Worm (Caenorhabditis elegans) whole organism, early embryonic: ENCODE results near the gene swt-2.
"Not testable (repeated sequence)": the region's sequence is repeated elsewhere in the genome, so short reads cannot be mapped to it uniquely, and the experiment has no call there.

ENCODE experiments used
- B0310.2 ChIP-seq: sonication (generic microtip); optimal IDR thresholded peaks from 2 replicates; lab custom pipeline; 2016; ENCODE audit warnings: mild to moderate bottlenecking, missing genetic modification characterization, missing compliant biosample characterization
- F13C5.2 ChIP-seq: sonication (generic microtip); optimal IDR thresholded peaks from 2 replicates; lab custom pipeline; 2017; ENCODE audit warnings: mild to moderate bottlenecking, missing genetic modification characterization, inconsistent platforms, missing compliant biosample characterization
- aly-1 ChIP-seq: sonication (generic microtip); optimal IDR thresholded peaks from 2 replicates; lab custom pipeline; 2016; ENCODE audit warnings: missing genetic modification characterization, missing compliant biosample characterization
- ama-1 ChIP-seq: fragments of 150-350 bp; optimal IDR thresholded peaks from 2 replicates; lab custom pipeline; 2014
- ceh-13 ChIP-seq: fragments of 200-800 bp; sonication (Bioruptor generic); optimal IDR thresholded peaks from 2 replicates; lab custom pipeline; 2018; ENCODE audit warnings: mild to moderate bottlenecking, missing genetic modification characterization, missing compliant biosample characterization
- ceh-36 ChIP-seq: sonication (generic microtip); optimal IDR thresholded peaks from 2 replicates; lab custom pipeline; 2016; ENCODE audit warnings: missing genetic modification characterization, inconsistent platforms, missing compliant biosample characterization
- ets-7 ChIP-seq: sonication (generic microtip); optimal IDR thresholded peaks from 2 replicates; lab custom pipeline; 2016; ENCODE audit warnings: missing genotype, missing genetic modification characterization, missing compliant biosample characterization
- flt-1 ChIP-seq: fragments of 200-800 bp; sonication (Bioruptor generic); IDR thresholded peaks from 2 replicates; pipeline ENCODE4 v1.3.6; 2022; ENCODE audit warnings: missing genetic modification characterization, missing compliant biosample characterization
- hmbx-1 ChIP-seq: sonication (generic microtip); optimal IDR thresholded peaks from 2 replicates; lab custom pipeline; 2016; ENCODE audit warnings: mild to moderate bottlenecking, missing genetic modification characterization, missing compliant biosample characterization
- hmg-4 ChIP-seq: fragments of 200-800 bp; sonication (Bioruptor generic); optimal IDR thresholded peaks from 2 replicates; lab custom pipeline; 2018; ENCODE audit warnings: mild to moderate bottlenecking, missing genetic modification characterization, missing compliant biosample characterization
- hnd-1 ChIP-seq: sonication (generic microtip); optimal IDR thresholded peaks from 2 replicates; lab custom pipeline; 2016; ENCODE audit warnings: missing genetic modification characterization, missing compliant biosample characterization
- pes-1 ChIP-seq: fragments of 200-800 bp; sonication (Bioruptor generic); IDR thresholded peaks from 2 replicates; pipeline ENCODE4 v1.3.6; 2022; ENCODE audit warnings: missing genetic modification reagents, missing genetic modification characterization, missing compliant biosample characterization
- scrt-1 ChIP-seq: fragments of 200-800 bp; sonication (Bioruptor generic); IDR thresholded peaks from 2 replicates; pipeline ENCODE4 v1.3.6; 2022; ENCODE audit warnings: missing genetic modification characterization, missing compliant biosample characterization
- sea-1 ChIP-seq: fragments of 200-800 bp; sonication (Bioruptor generic); conservative IDR thresholded peaks from 2 replicates; pipeline ENCODE4 v1.3.6; 2022; ENCODE audit warnings: missing genetic modification characterization, missing compliant biosample characterization
- tbx-11 ChIP-seq: fragments of 200-800 bp; sonication (Bioruptor generic); IDR thresholded peaks from 2 replicates; pipeline ENCODE4 v1.3.6; 2022; ENCODE audit warnings: missing genetic modification characterization, missing compliant biosample characterization
- tbx-37 ChIP-seq: fragments of 200-800 bp; sonication (Bioruptor generic); conservative IDR thresholded peaks from 2 replicates; pipeline ENCODE4 v1.3.6; 2022; ENCODE audit warnings: missing genetic modification reagents, missing genetic modification characterization, missing compliant biosample characterization
- tra-4 ChIP-seq: sonication (generic microtip); optimal IDR thresholded peaks from 2 replicates; lab custom pipeline; 2017; ENCODE audit warnings: missing genetic modification characterization, missing compliant biosample characterization

swt-2 gene

ce11 chrV:7497440-7497839 is 32.5 kb upstream of the swt-2 start, which contains the start of gene srh-79:
Gene srh-79, plus strand, starts transcription at chrV:7497740.
- TF ChIP-seq flt-1 (GFP tag; lab: Robert Waterston, UW) (no peak), scrt-1 (GFP tag; lab: Robert Waterston, UW) (no peak), pes-1 (no peak), B0310.2 (tag; lab: Kevin White, UChicago) (no peak), ceh-13 (GFP tag; lab: Kevin White, UChicago) (no peak), F13C5.2 (tag; lab: Kevin White, UChicago) (no peak), ets-7 (no peak), hmbx-1 (tag; lab: Kevin White, UChicago) (no peak), hnd-1 (tag; lab: Kevin White, UChicago) (no peak), tbx-37 (no peak), hmg-4 (GFP tag; lab: Kevin White, UChicago) (no peak), ama-1 (no peak), aly-1 (tag; lab: Kevin White, UChicago) (no peak), tra-4 (tag; lab: Kevin White, UChicago) (no peak)

ce11 chrV:7501194-7501593 is 28.7 kb upstream of the swt-2 start:
- TF ChIP-seq tra-4 (tag; lab: Kevin White, UChicago) (no peak), scrt-1 (GFP tag; lab: Robert Waterston, UW) (no peak), flt-1 (GFP tag; lab: Robert Waterston, UW) (no peak), pes-1 (no peak), hmg-4 (GFP tag; lab: Kevin White, UChicago) (no peak), ama-1 (no peak), ceh-13 (GFP tag; lab: Kevin White, UChicago) (no peak), hmbx-1 (tag; lab: Kevin White, UChicago) (no peak), tbx-11 (GFP tag; lab: Robert Waterston, UW) (no peak), sea-1 (GFP tag; lab: Robert Waterston, UW) (no peak), hnd-1 (tag; lab: Kevin White, UChicago) (no peak), F13C5.2 (tag; lab: Kevin White, UChicago) (no peak), B0310.2 (tag; lab: Kevin White, UChicago) (no peak), aly-1 (tag; lab: Kevin White, UChicago) (no peak), ets-7 (no peak)

- no peak for TF ChIP-seq ama-1
- TF ChIP-seq ceh-36 (tag; lab: Kevin White, UChicago): no peak
- TF ChIP-seq sea-1 (GFP tag; lab: Robert Waterston, UW): no peak
- TF ChIP-seq ets-7: no peak
- no peak for TF ChIP-seq hnd-1 (tag; lab: Kevin White, UChicago)
Observed at ce11 chrV:7504271-7504670, 25.7 kb upstream of the swt-2 start, which contains the start of gene srh-229. Gene srh-229, minus strand, starts transcription at chrV:7504371.

- TF ChIP-seq ceh-13 (GFP tag; lab: Kevin White, UChicago): no peak
- TF ChIP-seq hmg-4 (GFP tag; lab: Kevin White, UChicago): no peak
- no peak for TF ChIP-seq flt-1 (GFP tag; lab: Robert Waterston, UW)
- no peak for TF ChIP-seq ama-1
- no peak for TF ChIP-seq tra-4 (tag; lab: Kevin White, UChicago)
- no peak for TF ChIP-seq pes-1
- TF ChIP-seq ets-7: no peak
- no peak for TF ChIP-seq hmbx-1 (tag; lab: Kevin White, UChicago)
- TF ChIP-seq scrt-1 (GFP tag; lab: Robert Waterston, UW): no peak
- TF ChIP-seq hnd-1 (tag; lab: Kevin White, UChicago): no peak
- TF ChIP-seq tbx-11 (GFP tag; lab: Robert Waterston, UW): no peak
- no peak for TF ChIP-seq B0310.2 (tag; lab: Kevin White, UChicago)
Observed at ce11 chrV:7506207-7506606, 23.7 kb upstream of the swt-2 start.

ce11 chrV:7508566-7509044 is 21.3 kb upstream of the swt-2 start, which contains the start of the genes str-31 and nhr-172:
Gene str-31, minus strand, starts transcription at chrV:7508666.
Gene nhr-172, plus strand, starts transcription at chrV:7508994.
- no peak for TF ChIP-seq hmbx-1 (tag; lab: Kevin White, UChicago)
- no peak for TF ChIP-seq aly-1 (tag; lab: Kevin White, UChicago)
- TF ChIP-seq tra-4 (tag; lab: Kevin White, UChicago): no peak

- not testable (repeated sequence) for TF ChIP-seq F13C5.2 (tag; lab: Kevin White, UChicago); hmg-4 (GFP tag; lab: Kevin White, UChicago); scrt-1 (GFP tag; lab: Robert Waterston, UW)
Observed at ce11 chrV:7511465-7511864, 18.5 kb upstream of the swt-2 start, which contains the start of gene nhr-171. Gene nhr-171, plus strand, starts transcription at chrV:7511765.

- no peak for TF ChIP-seq B0310.2 (tag; lab: Kevin White, UChicago)
- TF ChIP-seq hmbx-1 (tag; lab: Kevin White, UChicago): no peak
- TF ChIP-seq aly-1 (tag; lab: Kevin White, UChicago): no peak
Observed at ce11 chrV:7514939-7515338, 15.0 kb upstream of the swt-2 start, which contains the start of gene srb-18. Gene srb-18, plus strand, starts transcription at chrV:7515239.

- no peak for TF ChIP-seq pes-1
- TF ChIP-seq B0310.2 (tag; lab: Kevin White, UChicago): no peak
Observed at ce11 chrV:7520077-7520476, 9.9 kb upstream of the swt-2 start, which contains the start of gene srb-19. Gene srb-19, minus strand, starts transcription at chrV:7520177.
